Worm (Caenorhabditis elegans): ENCODE data around the gene pipp-4P.

Gene pipp-4P

ce11 chrIII:2786740-2787139, 32.3 kb upstream of the pipp-4P start, which contains the start of gene nduc-2 (continued):
- no peak for TF ChIP-seq ztf-6 (GFP tag; IDR thresholded peaks at IDR 0.05)
- TF ChIP-seq somi-1 (GFP tag; optimal IDR thresholded peaks at IDR 0.05): no peak
- no peak for TF ChIP-seq egrh-3 (GFP tag; IDR thresholded peaks at IDR 0.05)
- no peak for TF ChIP-seq snpc-1.3 (tag; optimal IDR thresholded peaks at IDR 0.05; ENCODE audit: insufficient read depth)
- no peak for TF ChIP-seq nhr-27 (tag; optimal IDR thresholded peaks at IDR 0.05)
- TF ChIP-seq egl-44 (GFP tag; IDR thresholded peaks at IDR 0.05): peak; percentile 9; the same call in 1 of the 2 replicates
- TF ChIP-seq nfyb-1 (GFP tag; IDR thresholded peaks at IDR 0.05): peak; percentile 35; the same call in 1 of the 2 replicates
- TF ChIP-seq zfh-2 (GFP tag; conservative IDR thresholded peaks at IDR 0.05): peak; percentile 64
- no peak for TF ChIP-seq ztf-22 (GFP tag; optimal IDR thresholded peaks at IDR 0.05)
- no peak for TF ChIP-seq ztf-18 (tag; optimal IDR thresholded peaks at IDR 0.05)
- TF ChIP-seq akir-1 (GFP tag; optimal IDR thresholded peaks at IDR 0.05): no peak
- no peak for TF ChIP-seq bed-1 (GFP tag; IDR thresholded peaks at IDR 0.05)
- no peak for TF ChIP-seq cebp-2 (GFP tag; IDR thresholded peaks at IDR 0.05)
- peak; percentile 56; the same call in 1 of the 2 replicates for TF ChIP-seq pbrm-1 (GFP tag; IDR thresholded peaks at IDR 0.05)
- no peak for TF ChIP-seq snpc-4 (GFP tag; optimal IDR thresholded peaks at IDR 0.05)
- TF ChIP-seq snpc-4 (tag; optimal IDR thresholded peaks at IDR 0.05): peak in 1 of 4 experiments; percentile 3
- TF ChIP-seq ceh-58 (GFP tag; IDR thresholded peaks at IDR 0.05): 0 out of 2 replicates have a peak, but pooled peaks have one; percentile 9
- no peak for TF ChIP-seq lsy-27 (tag; optimal IDR thresholded peaks at IDR 0.05; ENCODE audit: borderline replicate concordance, insufficient read depth)
- 0 out of 2 replicates have a peak, but pooled peaks have one; percentile 51 for TF ChIP-seq lag-1 (GFP tag; IDR thresholded peaks at IDR 0.05)
- TF ChIP-seq hlh-26 (GFP tag; conservative IDR thresholded peaks at IDR 0.05): no peak
- no peak for TF ChIP-seq nhr-120 (GFP tag; IDR thresholded peaks at IDR 0.05)
- TF ChIP-seq tbp1 (GFP tag; optimal IDR thresholded peaks at IDR 0.05): peak; percentile 3
- peak; percentile 13 for TF ChIP-seq zim-3 (tag; optimal IDR thresholded peaks at IDR 0.05)
- TF ChIP-seq T26A5.8 (tag; optimal IDR thresholded peaks at IDR 0.05): no peak
- TF ChIP-seq K11D2.4 (GFP tag; IDR thresholded peaks at IDR 0.05): no peak
- TF ChIP-seq nfya-1 (tag; optimal IDR thresholded peaks at IDR 0.05; ENCODE audit: borderline replicate concordance, insufficient read depth): no peak
- TF ChIP-seq F55B11.4 (tag; optimal IDR thresholded peaks at IDR 0.05; ENCODE audit: borderline replicate concordance, insufficient read depth): no peak
- no peak for TF ChIP-seq gei-17 (GFP tag; optimal IDR thresholded peaks at IDR 0.05)
- no peak for TF ChIP-seq F49E8.2 (tag; optimal IDR thresholded peaks at IDR 0.05; ENCODE audit: insufficient read depth)
- TF ChIP-seq K12H6.12 (tag; optimal IDR thresholded peaks at IDR 0.05): no peak
- TF ChIP-seq rcor-1 (GFP tag; IDR thresholded peaks at IDR 0.05): no peak
- no peak for TF ChIP-seq F57C9.4 (tag; optimal IDR thresholded peaks at IDR 0.05)
- no peak for TF ChIP-seq ZK185.1 (tag; optimal IDR thresholded peaks at IDR 0.05; ENCODE audit: poor library complexity, severe bottlenecking)
- peak; percentile 62 for TF ChIP-seq madf-6 (GFP tag; IDR thresholded peaks at IDR 0.05)
- peak; percentile 22; the same call in 1 of the 2 replicates for TF ChIP-seq dox-1 (GFP tag; IDR thresholded peaks at IDR 0.05)
- no peak for TF ChIP-seq T07F8.4 (tag; optimal IDR thresholded peaks at IDR 0.05)
- no peak for TF ChIP-seq sptf-2 (GFP tag; optimal IDR thresholded peaks at IDR 0.05)
- TF ChIP-seq F57A8.1 (GFP tag; optimal IDR thresholded peaks at IDR 0.05): no peak
- TF ChIP-seq ceh-40 (GFP tag; IDR thresholded peaks at IDR 0.05): no peak
- TF ChIP-seq attf-5 (GFP tag; optimal IDR thresholded peaks at IDR 0.05): no peak
- no peak for TF ChIP-seq let-607 (tag; optimal IDR thresholded peaks at IDR 0.05)
- TF ChIP-seq unc-62 (GFP tag; optimal IDR thresholded peaks at IDR 0.05): no peak
- no peak for TF ChIP-seq lin-40 (tag; optimal IDR thresholded peaks at IDR 0.05)
- TF ChIP-seq sdz-38 (tag; optimal IDR thresholded peaks at IDR 0.05): no peak
- no peak for TF ChIP-seq aptf-3 (GFP tag; IDR thresholded peaks at IDR 0.05)
- TF ChIP-seq snpc-1.1 (tag; optimal IDR thresholded peaks at IDR 0.05; ENCODE audit: insufficient read depth): no peak
- TF ChIP-seq lin-35 (GFP tag; optimal IDR thresholded peaks at IDR 0.05): no peak

Measured in whole organism, young adult.